Worm (Caenorhabditis elegans) whole organism, young adult: ENCODE data around the gene T09A12.1.

Experiments
- C17E4.6 ChIP-seq: fragments of 200-800 bp; sonication (Bioruptor generic); IDR thresholded peaks from 2 replicates; pipeline ENCODE4 v1.3.6; 2022; ENCODE audit warnings: missing genetic modification reagents, missing genetic modification characterization, missing compliant biosample characterization
- snpc-4 ChIP-seq, 5 experiments: fragments of 150-350 bp in 1 of 5; sonication (generic microtip) in 4 of 5; optimal IDR thresholded peaks; 2 replicates each; lab custom pipeline; 2014 to 2018; ENCODE audit warnings: missing genetic modification characterization in 5 of 5, missing biosample characterization in 3 of 5, antibody characterized with exemption in 2 of 5, mild to moderate bottlenecking in 2 of 5, missing compliant biosample characterization in 2 of 5, missing genotype in 2 of 5, moderate library complexity in 2 of 5, missing genetic modification reagents in 1 of 5
- unc-62 ChIP-seq: fragments of 150-350 bp; optimal IDR thresholded peaks from 2 replicates; lab custom pipeline; 2014; ENCODE audit warnings: missing biosample characterization, missing genetic modification reagents, missing genetic modification characterization
- ztf-18 ChIP-seq: sonication (generic microtip); optimal IDR thresholded peaks from 2 replicates; lab custom pipeline; 2016; ENCODE audit warnings: missing genotype, mild to moderate bottlenecking, missing genetic modification characterization, missing compliant biosample characterization
- ztf-28 ChIP-seq: fragments of 200-800 bp; sonication (Bioruptor generic); IDR thresholded peaks from 2 replicates; pipeline ENCODE4 v1.3.6; 2022; ENCODE audit warnings: missing genetic modification reagents, missing genetic modification characterization, missing compliant biosample characterization

DNA sequence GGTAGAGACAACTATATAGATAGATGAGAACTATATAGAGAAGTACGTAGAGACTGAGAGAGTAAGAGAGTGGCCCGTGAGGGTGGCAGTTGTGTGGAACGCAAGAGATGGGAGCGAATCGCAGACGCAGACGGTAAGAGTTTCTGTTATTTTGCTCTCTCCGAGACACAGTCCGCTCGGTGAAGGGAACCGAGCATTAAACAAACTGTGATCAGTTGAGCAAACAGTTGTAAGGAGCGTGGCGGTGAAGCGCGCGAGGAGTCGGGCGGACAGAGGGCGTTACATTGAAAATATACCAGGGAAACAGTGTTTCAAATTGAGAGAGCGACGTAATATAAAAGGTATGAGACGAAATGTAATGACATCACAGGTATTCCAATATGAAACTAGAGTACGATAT, 14.7 kb upstream of the T09A12.1 start:
- TF ChIP-seq snpc-4 (GFP tag; optimal IDR thresholded peaks at IDR 0.05; lab: Kevin White, UChicago) (no peak), snpc-4 (tag; optimal IDR thresholded peaks at IDR 0.05; lab: Kevin White, UChicago) (peak in 2 of 4 experiments; percentile 53), ztf-28 (GFP tag; lab: Robert Waterston, UW) (no peak), C17E4.6 (no peak), unc-62 (GFP tag; lab: Kevin White, UChicago) (no peak), ztf-18 (peak; percentile 1)
